Worm (Caenorhabditis elegans) whole organism, L2 larva: ENCODE measurements around the gene clec-6.

ENCODE experiments used
- C34F6.9 ChIP-seq: fragments of 150-350 bp; optimal IDR thresholded peaks from 2 replicates; lab custom pipeline; 2014; ENCODE audit warnings: missing biosample characterization, missing genetic modification characterization
- alr-1 ChIP-seq: fragments of 150-350 bp; optimal IDR thresholded peaks from 2 replicates; lab custom pipeline; 2014; ENCODE audit warnings: missing biosample characterization, missing genetic modification characterization
- ama-1 ChIP-seq: fragments of 150-350 bp; optimal IDR thresholded peaks from 2 replicates; lab custom pipeline; 2018; ENCODE audit warnings: inconsistent platforms
- ceh-82 ChIP-seq: fragments of 150-350 bp; optimal IDR thresholded peaks from 2 replicates; lab custom pipeline; 2014; ENCODE audit warnings: missing biosample characterization, missing genetic modification characterization
- elt-3 ChIP-seq: sonication (generic microtip); optimal IDR thresholded peaks from 2 replicates; lab custom pipeline; 2017; ENCODE audit warnings: missing biosample characterization, missing genetic modification characterization
- lin-11 ChIP-seq: fragments of 150-350 bp; sonication (generic microtip); optimal IDR thresholded peaks from 2 replicates; lab custom pipeline; 2014; ENCODE audit warnings: missing biosample characterization, missing genetic modification characterization, inconsistent platforms, mixed read lengths
- lin-13 ChIP-seq: fragments of 150-350 bp; optimal IDR thresholded peaks from 2 replicates; lab custom pipeline; 2014; ENCODE audit warnings: missing biosample characterization, missing genetic modification reagents, missing genetic modification characterization
- lin-39 ChIP-seq: fragments of 150-350 bp; optimal IDR thresholded peaks from 2 replicates; lab custom pipeline; 2014; ENCODE audit warnings: missing biosample characterization, missing genetic modification reagents, missing genetic modification characterization
- nhr-77 ChIP-seq: fragments of 150-350 bp; optimal IDR thresholded peaks from 2 replicates; lab custom pipeline; 2014; ENCODE audit warnings: missing biosample characterization, missing genetic modification characterization
- peb-1 ChIP-seq: fragments of 150-350 bp; optimal IDR thresholded peaks from 2 replicates; lab custom pipeline; 2014; ENCODE audit warnings: missing biosample characterization, missing genetic modification characterization
- unc-39 ChIP-seq: fragments of 150-350 bp; optimal IDR thresholded peaks from 2 replicates; lab custom pipeline; 2014; ENCODE audit warnings: missing biosample characterization, missing genetic modification characterization
- unc-62 ChIP-seq: fragments of 150-350 bp; optimal IDR thresholded peaks from 2 replicates; lab custom pipeline; 2014; ENCODE audit warnings: missing biosample characterization, missing genetic modification reagents, missing genetic modification characterization

ce11 chrIII:4917077-4917476 lies 29.8 kb upstream of the clec-6 start, which contains the start of gene rars-1:
- TF ChIP-seq ama-1, result no peak
- no peak for TF ChIP-seq lin-13 (GFP tag; lab: Kevin White, UChicago)
- TF ChIP-seq peb-1 (tag; lab: Kevin White, UChicago), result no peak
- TF ChIP-seq C34F6.9 (tag; lab: Kevin White, UChicago), result no peak
- no peak for TF ChIP-seq unc-39 (tag; lab: Kevin White, UChicago)
- no peak for TF ChIP-seq lin-39 (tag; lab: Kevin White, UChicago)
- no peak for TF ChIP-seq unc-62 (GFP tag; lab: Kevin White, UChicago)
- TF ChIP-seq alr-1 (tag; lab: Kevin White, UChicago), result no peak
- TF ChIP-seq elt-3 (tag; lab: Kevin White, UChicago), result no peak
- TF ChIP-seq lin-11 (tag; lab: Kevin White, UChicago), result no peak
- TF ChIP-seq nhr-77 (tag; lab: Kevin White, UChicago), result no peak
- TF ChIP-seq ceh-82 (tag; lab: Kevin White, UChicago), result no peak
